Worm (Caenorhabditis elegans) whole organism, L4 larva: ENCODE measurements around the gene F07C6.2.

Source experiments
- F10B5.3 ChIP-seq: sonication (generic microtip); optimal IDR thresholded peaks from 2 replicates; lab custom pipeline; 2016; ENCODE audit warnings: mild to moderate bottlenecking, missing genetic modification characterization, missing compliant biosample characterization
- ZK337.2 ChIP-seq: fragments of 200-800 bp; sonication (Bioruptor generic); IDR thresholded peaks from 2 replicates; pipeline ENCODE4 v1.3.6; 2022; ENCODE audit warnings: missing genetic modification reagents, missing genetic modification characterization, missing compliant biosample characterization
- aha-1 ChIP-seq: fragments of 150-350 bp; peaks from one replicate; lab custom pipeline; 2014; ENCODE audit warnings: missing biosample characterization, missing genetic modification characterization
- ceh-20 ChIP-seq: fragments of 200-800 bp; sonication (Bioruptor generic); IDR thresholded peaks from 2 replicates; pipeline ENCODE4 v1.3.6; 2022; ENCODE audit warnings: missing genetic modification reagents, missing genetic modification characterization, missing compliant biosample characterization
- ceh-44 ChIP-seq: fragments of 200-800 bp; sonication (Bioruptor generic); IDR thresholded peaks from 2 replicates; pipeline ENCODE4 v1.3.6; 2022; ENCODE audit warnings: missing genetic modification reagents, missing genetic modification characterization, missing compliant biosample characterization
- cey-2 ChIP-seq: sonication (generic microtip); optimal IDR thresholded peaks from 3 replicates; lab custom pipeline; 2017; ENCODE audit warnings: missing genetic modification characterization, mild to moderate bottlenecking, missing compliant biosample characterization, antibody characterized with exemption, borderline replicate concordance; ENCODE audit not compliant: insufficient read depth
- dmd-6 ChIP-seq: fragments of 200-800 bp; sonication (Bioruptor generic); IDR thresholded peaks from 2 replicates; pipeline ENCODE4 v1.3.6; 2022; ENCODE audit warnings: missing genetic modification reagents, missing genetic modification characterization, missing compliant biosample characterization
- dve-1 ChIP-seq: sonication (generic microtip); optimal IDR thresholded peaks from 2 replicates; lab custom pipeline; 2017; ENCODE audit warnings: antibody characterized with exemption, mild to moderate bottlenecking, missing genetic modification characterization, missing compliant biosample characterization; ENCODE audit not compliant: insufficient read depth
- egl-27 ChIP-seq: sonication (generic microtip); optimal IDR thresholded peaks from 3 replicates; lab custom pipeline; 2017; ENCODE audit warnings: missing biosample characterization, missing genetic modification reagents, missing genetic modification characterization
- egl-43 ChIP-seq: fragments of 200-800 bp; sonication (Bioruptor generic); IDR thresholded peaks from 2 replicates; pipeline ENCODE4 v1.3.6; 2022; ENCODE audit warnings: missing genetic modification reagents, missing genetic modification characterization, missing compliant biosample characterization
- fkh-10 ChIP-seq: fragments of 150-350 bp; optimal IDR thresholded peaks from 2 replicates; lab custom pipeline; 2014; ENCODE audit warnings: missing biosample characterization, missing genetic modification reagents, missing genetic modification characterization
- gei-8 ChIP-seq: fragments of 200-800 bp; sonication (Bioruptor generic); optimal IDR thresholded peaks from 2 replicates; lab custom pipeline; 2018; ENCODE audit warnings: mild to moderate bottlenecking, missing genetic modification characterization, missing compliant biosample characterization
- hlh-11 ChIP-seq: fragments of 200-800 bp; sonication (Bioruptor generic); optimal IDR thresholded peaks from 2 replicates; lab custom pipeline; 2018; ENCODE audit warnings: mild to moderate bottlenecking, missing genetic modification characterization, missing compliant biosample characterization
- hlh-30 ChIP-seq: sonication (generic microtip); optimal IDR thresholded peaks from 2 replicates; lab custom pipeline; 2017; ENCODE audit warnings: antibody characterized with exemption, mild to moderate bottlenecking, missing genetic modification characterization, missing compliant biosample characterization; ENCODE audit not compliant: insufficient read depth
- hmg-1.1 ChIP-seq: fragments of 200-800 bp; sonication (Bioruptor generic); IDR thresholded peaks from 2 replicates; pipeline ENCODE4 v1.3.6; 2022; ENCODE audit warnings: missing genetic modification reagents, missing genetic modification characterization, missing compliant biosample characterization
- lim-7 ChIP-seq: fragments of 200-800 bp; sonication (Bioruptor generic); IDR thresholded peaks from 2 replicates; pipeline ENCODE4 v1.3.6; 2022; ENCODE audit warnings: missing genetic modification characterization, missing compliant biosample characterization
- lin-1 ChIP-seq: fragments of 200-800 bp; sonication (Bioruptor generic); IDR thresholded peaks from 2 replicates; pipeline ENCODE4 v1.3.6; 2022; ENCODE audit warnings: missing genetic modification reagents, missing genetic modification characterization, missing compliant biosample characterization
- lin-15B ChIP-seq: fragments of 150-350 bp; sonication (generic microtip); optimal IDR thresholded peaks from 3 replicates; lab custom pipeline; 2014; ENCODE audit warnings: missing biosample characterization, missing genetic modification characterization
- lsy-2 ChIP-seq, 2 experiments: fragments of 150-350 bp in 1 of 2; sonication (generic microtip) in 1 of 2; optimal IDR thresholded peaks; 2 replicates each; lab custom pipeline; 2014 to 2017; ENCODE audit warnings: missing biosample characterization in 2 of 2, missing genetic modification characterization in 2 of 2
- mdl-1 ChIP-seq, 2 experiments: fragments of 150-350 bp in 1 of 2; sonication (generic microtip) in 1 of 2; optimal IDR thresholded peaks; 2 replicates each; lab custom pipeline; 2014 to 2017; ENCODE audit warnings: missing biosample characterization in 2 of 2, missing genetic modification characterization in 2 of 2
- mep-1 ChIP-seq: fragments of 150-350 bp; sonication (generic microtip); optimal IDR thresholded peaks from 3 replicates; lab custom pipeline; 2014; ENCODE audit warnings: missing biosample characterization, missing genetic modification characterization
- mes-2 ChIP-seq: sonication (generic microtip); optimal IDR thresholded peaks from 2 replicates; lab custom pipeline; 2016; ENCODE audit warnings: missing genotype, mild to moderate bottlenecking, missing genetic modification characterization, missing compliant biosample characterization; ENCODE audit not compliant: poor library complexity, severe bottlenecking
- mxl-2 ChIP-seq: fragments of 200-800 bp; sonication (Bioruptor generic); conservative IDR thresholded peaks from 2 replicates; pipeline ENCODE4 v1.3.6; 2022; ENCODE audit warnings: missing genetic modification reagents, missing genetic modification characterization, missing compliant biosample characterization
- nhr-102 ChIP-seq: sonication (generic microtip); optimal IDR thresholded peaks from 2 replicates; lab custom pipeline; 2016; ENCODE audit warnings: mild to moderate bottlenecking, missing genetic modification characterization, moderate library complexity, missing compliant biosample characterization
- nhr-111 ChIP-seq: fragments of 200-800 bp; sonication (Bioruptor generic); optimal IDR thresholded peaks from 2 replicates; lab custom pipeline; 2018; ENCODE audit warnings: mild to moderate bottlenecking, missing genetic modification characterization, missing compliant biosample characterization
- pha-4 ChIP-seq, 2 experiments: fragments of 150-350 bp in 1 of 2; fragments of 200-800 bp in 1 of 2; sonication (Bioruptor generic) in 1 of 2; IDR thresholded peaks in 1 of 2; optimal IDR thresholded peaks in 1 of 2; 2 replicates each; pipeline versions ENCODE4 v1.3.6 to Lab custom; 2014 to 2022; ENCODE audit warnings: missing genetic modification characterization in 2 of 2, missing genetic modification reagents in 2 of 2, missing biosample characterization in 1 of 2, missing compliant biosample characterization in 1 of 2
- php-3 ChIP-seq: fragments of 200-800 bp; sonication (Bioruptor generic); IDR thresholded peaks from 2 replicates; pipeline ENCODE4 v1.3.6; 2022; ENCODE audit warnings: missing genetic modification reagents, missing genetic modification characterization, missing compliant biosample characterization
- rbr-2 ChIP-seq: sonication (generic microtip); optimal IDR thresholded peaks from 2 replicates; lab custom pipeline; 2016; ENCODE audit warnings: missing genotype, missing genetic modification characterization, missing compliant biosample characterization
- sdz-12 ChIP-seq: fragments of 200-800 bp; sonication (Bioruptor generic); optimal IDR thresholded peaks from 2 replicates; lab custom pipeline; 2018; ENCODE audit warnings: mild to moderate bottlenecking, missing genetic modification characterization, missing compliant biosample characterization
- set-16 ChIP-seq: fragments of 200-800 bp; sonication (Bioruptor generic); IDR thresholded peaks from 2 replicates; pipeline ENCODE4 v1.3.6; 2022; ENCODE audit warnings: missing genetic modification reagents, missing genetic modification characterization, missing compliant biosample characterization
- skn-1 ChIP-seq: fragments of 150-350 bp; optimal IDR thresholded peaks from 2 replicates; lab custom pipeline; 2014; ENCODE audit warnings: missing biosample characterization, missing genetic modification characterization
- snpc-1.2 ChIP-seq: fragments of 200-800 bp; sonication (Bioruptor generic); IDR thresholded peaks from 2 replicates; pipeline ENCODE4 v1.3.6; 2022; ENCODE audit warnings: missing genetic modification reagents, missing genetic modification characterization, missing compliant biosample characterization
- spr-1 ChIP-seq: sonication (generic microtip); optimal IDR thresholded peaks from 2 replicates; lab custom pipeline; 2016; ENCODE audit warnings: mild to moderate bottlenecking, missing genetic modification characterization, missing compliant biosample characterization
- spr-3 ChIP-seq: fragments of 200-800 bp; sonication (Bioruptor generic); optimal IDR thresholded peaks from 2 replicates; lab custom pipeline; 2018; ENCODE audit warnings: mild to moderate bottlenecking, missing genetic modification characterization, missing compliant biosample characterization
- tag-97 ChIP-seq: fragments of 200-800 bp; sonication (Bioruptor generic); IDR thresholded peaks from 2 replicates; pipeline ENCODE4 v1.3.6; 2022; ENCODE audit warnings: missing genetic modification characterization, missing compliant biosample characterization
- tra-1 ChIP-seq: fragments of 200-800 bp; sonication (Bioruptor generic); IDR thresholded peaks from 2 replicates; pipeline ENCODE4 v1.3.6; 2022; ENCODE audit warnings: missing genetic modification reagents, missing genetic modification characterization, missing compliant biosample characterization
- zag-1 ChIP-seq: fragments of 150-350 bp; optimal IDR thresholded peaks from 2 replicates; lab custom pipeline; 2014; ENCODE audit warnings: missing biosample characterization, missing genetic modification characterization
- ztf-7 ChIP-seq: fragments of 150-350 bp; optimal IDR thresholded peaks from 2 replicates; lab custom pipeline; 2014; ENCODE audit warnings: missing biosample characterization, missing genetic modification characterization

Gene F07C6.2

ce11 chrIV:12835363-12835762 is 44.4 kb downstream of the F07C6.2 start (continued):
- no peak for TF ChIP-seq lsy-2 (tag; optimal IDR thresholded peaks at IDR 0.05; lab: Kevin White, UChicago)
- peak; percentile 9 for TF ChIP-seq hlh-30
- no peak for TF ChIP-seq rbr-2 (tag; lab: Kevin White, UChicago)
- TF ChIP-seq tra-1 (GFP tag; lab: Robert Waterston, UW): peak; percentile 69; the same call in 1 of the 2 replicates
- no peak for TF ChIP-seq spr-1 (tag; lab: Kevin White, UChicago)
- no peak for TF ChIP-seq skn-1 (tag; lab: Kevin White, UChicago)
- peak; percentile 6 for TF ChIP-seq hlh-11 (tag; lab: Kevin White, UChicago)
- TF ChIP-seq lin-15B: no peak
- no peak for TF ChIP-seq snpc-1.2 (GFP tag; lab: Robert Waterston, UW)
- TF ChIP-seq lin-1 (GFP tag; lab: Robert Waterston, UW): 0 out of 2 replicates have a peak, but pooled peaks have one; percentile 34
- TF ChIP-seq sdz-12 (GFP tag; lab: Kevin White, UChicago): no peak
- TF ChIP-seq zag-1 (tag; lab: Kevin White, UChicago): no peak
- TF ChIP-seq dmd-6 (GFP tag; lab: Robert Waterston, UW): peak; percentile 96
- no peak for TF ChIP-seq nhr-102 (tag; lab: Kevin White, UChicago)
- no peak for TF ChIP-seq ztf-7 (tag; lab: Kevin White, UChicago)

ce11 chrIV:12836208-12836607 is 45.2 kb downstream of the F07C6.2 start, which contains the start of gene M02B1.3:
Gene M02B1.3, plus strand, starts transcription at chrIV:12836508.
- no peak for TF ChIP-seq egl-43 (GFP tag; lab: Robert Waterston, UW)
- TF ChIP-seq hmg-1.1 (GFP tag; lab: Robert Waterston, UW): peak; percentile 33; the same call in 1 of the 2 replicates
- no peak for TF ChIP-seq ceh-44 (GFP tag; lab: Robert Waterston, UW)
- TF ChIP-seq pha-4 (GFP tag; IDR thresholded peaks at IDR 0.05; lab: Robert Waterston, UW): no peak
- no peak for TF ChIP-seq pha-4 (tag; optimal IDR thresholded peaks at IDR 0.05; lab: Kevin White, UChicago)
- no peak for TF ChIP-seq mxl-2
- TF ChIP-seq aha-1 (tag; lab: Kevin White, UChicago): no peak
- peak; percentile 8 for TF ChIP-seq mep-1 (tag; lab: Kevin White, UChicago)
- peak; percentile 60; the same call in 1 of the 2 replicates for TF ChIP-seq ceh-20
- TF ChIP-seq sdz-12 (GFP tag; lab: Kevin White, UChicago): no peak
- no peak for TF ChIP-seq lim-7
- TF ChIP-seq mes-2 (tag; lab: Kevin White, UChicago): no peak
- TF ChIP-seq mdl-1 (tag; optimal IDR thresholded peaks at IDR 0.05; lab: Kevin White, UChicago): no peak
- 0 out of 2 replicates have a peak, but pooled peaks have one; percentile 27 for TF ChIP-seq ZK337.2 (GFP tag; lab: Robert Waterston, UW)
- TF ChIP-seq tag-97 (GFP tag; lab: Robert Waterston, UW): no peak
- no peak for TF ChIP-seq spr-3 (GFP tag; lab: Kevin White, UChicago)
- no peak for TF ChIP-seq dve-1 (tag; lab: Kevin White, UChicago)
- no peak for TF ChIP-seq F10B5.3 (tag; lab: Kevin White, UChicago)
- no peak for TF ChIP-seq cey-2 (tag; lab: Kevin White, UChicago)
- TF ChIP-seq egl-27: no peak
- TF ChIP-seq fkh-10: no peak
- no peak for TF ChIP-seq set-16
- no peak for TF ChIP-seq nhr-111
- TF ChIP-seq php-3: no peak
- TF ChIP-seq gei-8 (GFP tag; lab: Kevin White, UChicago): no peak
